Worm (Caenorhabditis elegans) whole organism, young adult: ENCODE data around the gene T28F3.11.

ENCODE experiments used
- B0336.3 ChIP-seq: fragments of 200-800 bp; sonication (Bioruptor generic); IDR thresholded peaks from 2 replicates; pipeline ENCODE4 v1.3.6; 2022; ENCODE audit warnings: missing genetic modification characterization, missing compliant biosample characterization
- C06A6.2 ChIP-seq: fragments of 200-800 bp; sonication (Bioruptor generic); conservative IDR thresholded peaks from 2 replicates; pipeline ENCODE4 v1.3.6; 2022; ENCODE audit warnings: missing genetic modification characterization, missing compliant biosample characterization
- F33H1.4 ChIP-seq: fragments of 200-800 bp; sonication (Bioruptor generic); IDR thresholded peaks from 2 replicates; pipeline ENCODE4 v1.3.6; 2022; ENCODE audit warnings: missing genetic modification reagents, missing genetic modification characterization, missing compliant biosample characterization
- F39B2.1 ChIP-seq: fragments of 200-800 bp; sonication (Bioruptor generic); IDR thresholded peaks from 2 replicates; pipeline ENCODE4 v1.3.6; 2022; ENCODE audit warnings: missing genetic modification reagents, missing genetic modification characterization, missing compliant biosample characterization
- F52B5.7 ChIP-seq: sonication (generic microtip); optimal IDR thresholded peaks from 2 replicates; lab custom pipeline; 2016; ENCODE audit warnings: mild to moderate bottlenecking, missing genetic modification characterization, missing compliant biosample characterization
- F55B11.4 ChIP-seq: sonication (generic microtip); optimal IDR thresholded peaks from 2 replicates; lab custom pipeline; 2016; ENCODE audit warnings: missing compliant biosample characterization, missing genetic modification characterization, borderline replicate concordance; ENCODE audit not compliant: insufficient read depth
- T26A5.8 ChIP-seq: sonication (generic microtip); optimal IDR thresholded peaks from 2 replicates; lab custom pipeline; 2016; ENCODE audit warnings: missing genetic modification characterization, missing compliant biosample characterization
- Y67H2A.10 ChIP-seq: fragments of 200-800 bp; sonication (Bioruptor generic); conservative IDR thresholded peaks from 2 replicates; pipeline ENCODE4 v1.3.6; 2022; ENCODE audit warnings: missing genetic modification reagents, missing genetic modification characterization, missing compliant biosample characterization
- ZK185.1 ChIP-seq: sonication (generic microtip); optimal IDR thresholded peaks from 2 replicates; lab custom pipeline; 2016; ENCODE audit warnings: mild to moderate bottlenecking, missing genetic modification characterization, missing compliant biosample characterization; ENCODE audit not compliant: poor library complexity, severe bottlenecking
- akir-1 ChIP-seq: fragments of 200-800 bp; sonication (Bioruptor generic); optimal IDR thresholded peaks from 2 replicates; lab custom pipeline; 2018; ENCODE audit warnings: mild to moderate bottlenecking, missing genetic modification characterization, moderate library complexity, missing compliant biosample characterization
- aptf-3 ChIP-seq: fragments of 200-800 bp; sonication (Bioruptor generic); IDR thresholded peaks from 2 replicates; pipeline ENCODE4 v1.3.6; 2022; ENCODE audit warnings: missing genetic modification characterization, missing compliant biosample characterization
- ccch-3 ChIP-seq: fragments of 200-800 bp; sonication (Bioruptor generic); optimal IDR thresholded peaks from 2 replicates; lab custom pipeline; 2018; ENCODE audit warnings: mild to moderate bottlenecking, missing genetic modification characterization, missing compliant biosample characterization
- cebp-2 ChIP-seq: fragments of 200-800 bp; sonication (Bioruptor generic); IDR thresholded peaks from 2 replicates; pipeline ENCODE4 v1.3.6; 2022; ENCODE audit warnings: missing genetic modification characterization, missing compliant biosample characterization
- ceh-27 ChIP-seq: fragments of 200-800 bp; sonication (Bioruptor generic); optimal IDR thresholded peaks from 2 replicates; lab custom pipeline; 2018; ENCODE audit warnings: mild to moderate bottlenecking, missing genetic modification characterization, moderate library complexity, missing compliant biosample characterization
- ceh-91 ChIP-seq: fragments of 200-800 bp; sonication (Bioruptor generic); IDR thresholded peaks from 2 replicates; pipeline ENCODE4 v1.3.6; 2022; ENCODE audit warnings: missing genetic modification reagents, missing genetic modification characterization, missing compliant biosample characterization
- die-1 ChIP-seq: sonication (generic microtip); optimal IDR thresholded peaks from 2 replicates; lab custom pipeline; 2016; ENCODE audit warnings: missing genotype, mild to moderate bottlenecking, missing genetic modification characterization, missing compliant biosample characterization
- dox-1 ChIP-seq: fragments of 200-800 bp; sonication (Bioruptor generic); IDR thresholded peaks from 2 replicates; pipeline ENCODE4 v1.3.6; 2022; ENCODE audit warnings: missing genetic modification reagents, missing genetic modification characterization, missing compliant biosample characterization
- egl-18 ChIP-seq: fragments of 200-800 bp; sonication (Bioruptor generic); IDR thresholded peaks from 2 replicates; pipeline ENCODE4 v1.3.6; 2022; ENCODE audit warnings: missing genetic modification reagents, missing genetic modification characterization, missing compliant biosample characterization
- egl-44 ChIP-seq: fragments of 200-800 bp; sonication (Bioruptor generic); IDR thresholded peaks from 2 replicates; pipeline ENCODE4 v1.3.6; 2022; ENCODE audit warnings: missing genetic modification reagents, missing genetic modification characterization, missing compliant biosample characterization
- ekl-4 ChIP-seq: fragments of 200-800 bp; sonication (Bioruptor generic); IDR thresholded peaks from 2 replicates; pipeline ENCODE4 v1.3.6; 2022; ENCODE audit warnings: missing genetic modification reagents, missing genetic modification characterization, missing compliant biosample characterization
- fkh-3 ChIP-seq: sonication (generic microtip); optimal IDR thresholded peaks from 2 replicates; lab custom pipeline; 2016; ENCODE audit warnings: mild to moderate bottlenecking, missing genetic modification characterization, missing compliant biosample characterization
- hlh-26 ChIP-seq: fragments of 200-800 bp; sonication (Bioruptor generic); conservative IDR thresholded peaks from 2 replicates; pipeline ENCODE4 v1.3.6; 2022; ENCODE audit warnings: missing genetic modification reagents, missing genetic modification characterization, missing compliant biosample characterization
- hmg-1.2 ChIP-seq: fragments of 200-800 bp; sonication (Bioruptor generic); IDR thresholded peaks from 2 replicates; pipeline ENCODE4 v1.3.6; 2022; ENCODE audit warnings: missing genetic modification reagents, missing genetic modification characterization, missing compliant biosample characterization
- let-526 ChIP-seq: fragments of 200-800 bp; sonication (Bioruptor generic); IDR thresholded peaks from 2 replicates; pipeline ENCODE4 v1.3.6; 2022; ENCODE audit warnings: missing genetic modification reagents, missing genetic modification characterization, missing compliant biosample characterization
- let-607 ChIP-seq, 2 experiments: fragments of 200-800 bp in 1 of 2; sonication (Bioruptor generic) in 1 of 2; sonication (generic microtip) in 1 of 2; optimal IDR thresholded peaks; 2 replicates each; lab custom pipeline; 2016 to 2018; ENCODE audit warnings: mild to moderate bottlenecking in 2 of 2, missing compliant biosample characterization in 2 of 2, missing genetic modification characterization in 2 of 2, moderate library complexity in 2 of 2, missing genotype in 1 of 2
- lin-35 ChIP-seq, 3 experiments: fragments of 150-350 bp in 2 of 3; sonication (generic microtip) in 1 of 3; optimal IDR thresholded peaks; 2 replicates each; lab custom pipeline; 2014 to 2018; ENCODE audit warnings: missing biosample characterization in 3 of 3, missing genetic modification characterization in 3 of 3, missing genetic modification reagents in 3 of 3
- lin-40 ChIP-seq: sonication (generic microtip); optimal IDR thresholded peaks from 2 replicates; lab custom pipeline; 2016; ENCODE audit warnings: missing genetic modification characterization, mild to moderate bottlenecking, missing compliant biosample characterization, missing genotype, missing genetic modification reagents
- lsl-1 ChIP-seq: fragments of 200-800 bp; sonication (Bioruptor generic); optimal IDR thresholded peaks from 2 replicates; lab custom pipeline; 2018; ENCODE audit warnings: mild to moderate bottlenecking, missing genetic modification characterization, moderate library complexity, missing compliant biosample characterization
- lsy-27 ChIP-seq: sonication (generic microtip); optimal IDR thresholded peaks from 2 replicates; lab custom pipeline; 2017; ENCODE audit warnings: missing genetic modification characterization, mild to moderate bottlenecking, missing compliant biosample characterization, antibody characterized with exemption, missing genotype, borderline replicate concordance; ENCODE audit not compliant: insufficient read depth
- madf-10 ChIP-seq: sonication (generic microtip); optimal IDR thresholded peaks from 2 replicates; lab custom pipeline; 2016; ENCODE audit warnings: mild to moderate bottlenecking, missing genetic modification characterization, missing compliant biosample characterization
- madf-3 ChIP-seq: fragments of 200-800 bp; sonication (Bioruptor generic); IDR thresholded peaks from 2 replicates; pipeline ENCODE4 v1.3.6; 2022; ENCODE audit warnings: missing genetic modification reagents, missing genetic modification characterization, missing compliant biosample characterization
- mxl-1 ChIP-seq: sonication (generic microtip); optimal IDR thresholded peaks from 2 replicates; lab custom pipeline; 2016; ENCODE audit warnings: missing genetic modification characterization, missing compliant biosample characterization
- nfya-2 ChIP-seq: fragments of 200-800 bp; sonication (Bioruptor generic); IDR thresholded peaks from 2 replicates; pipeline ENCODE4 v1.3.6; 2022; ENCODE audit warnings: missing genetic modification reagents, missing genetic modification characterization, missing compliant biosample characterization
- nfyb-1 ChIP-seq: fragments of 200-800 bp; sonication (Bioruptor generic); IDR thresholded peaks from 2 replicates; pipeline ENCODE4 v1.3.6; 2022; ENCODE audit warnings: missing genetic modification reagents, missing genetic modification characterization, missing compliant biosample characterization
- nhr-80 ChIP-seq: sonication (generic microtip); optimal IDR thresholded peaks from 2 replicates; lab custom pipeline; 2016; ENCODE audit warnings: missing genetic modification characterization, missing compliant biosample characterization
- nhr-90 ChIP-seq: sonication (generic microtip); optimal IDR thresholded peaks from 2 replicates; lab custom pipeline; 2016; ENCODE audit warnings: missing genotype, mild to moderate bottlenecking, missing genetic modification characterization, missing compliant biosample characterization
- pbrm-1 ChIP-seq: fragments of 200-800 bp; sonication (Bioruptor generic); IDR thresholded peaks from 2 replicates; pipeline ENCODE4 v1.3.6; 2022; ENCODE audit warnings: missing genetic modification reagents, missing genetic modification characterization, missing compliant biosample characterization
- snpc-1.3 ChIP-seq: sonication (generic microtip); optimal IDR thresholded peaks from 2 replicates; lab custom pipeline; 2017; ENCODE audit warnings: missing genetic modification characterization, mild to moderate bottlenecking, missing compliant biosample characterization, antibody characterized with exemption, moderate library complexity, missing genotype, missing genetic modification reagents; ENCODE audit not compliant: insufficient read depth
- snpc-3.4 ChIP-seq: sonication (generic microtip); optimal IDR thresholded peaks from 2 replicates; lab custom pipeline; 2017; ENCODE audit warnings: missing genetic modification characterization, mild to moderate bottlenecking, missing compliant biosample characterization, antibody characterized with exemption, moderate library complexity, missing genotype, missing genetic modification reagents
- sptf-2 ChIP-seq: fragments of 200-800 bp; sonication (Bioruptor generic); optimal IDR thresholded peaks from 2 replicates; lab custom pipeline; 2018; ENCODE audit warnings: mild to moderate bottlenecking, missing genetic modification characterization, missing compliant biosample characterization
- tlf-1 ChIP-seq: fragments of 200-800 bp; sonication (Bioruptor generic); optimal IDR thresholded peaks from 2 replicates; lab custom pipeline; 2018; ENCODE audit warnings: mild to moderate bottlenecking, missing genetic modification characterization, missing compliant biosample characterization
- unc-62 ChIP-seq: fragments of 150-350 bp; optimal IDR thresholded peaks from 2 replicates; lab custom pipeline; 2014; ENCODE audit warnings: missing biosample characterization, missing genetic modification reagents, missing genetic modification characterization
- xnd-1 ChIP-seq: sonication (generic microtip); optimal IDR thresholded peaks from 2 replicates; lab custom pipeline; 2016; ENCODE audit warnings: missing genotype, missing genetic modification reagents, missing genetic modification characterization, missing compliant biosample characterization
- zfh-2 ChIP-seq: fragments of 200-800 bp; sonication (Bioruptor generic); conservative IDR thresholded peaks from 2 replicates; pipeline ENCODE4 v1.3.6; 2022; ENCODE audit warnings: missing genetic modification reagents, missing genetic modification characterization, missing compliant biosample characterization
- zim-3 ChIP-seq: sonication (generic microtip); optimal IDR thresholded peaks from 2 replicates; lab custom pipeline; 2017; ENCODE audit warnings: mild to moderate bottlenecking, missing genetic modification characterization, moderate library complexity, missing compliant biosample characterization
- ztf-22 ChIP-seq: fragments of 200-800 bp; sonication (Bioruptor generic); optimal IDR thresholded peaks from 2 replicates; lab custom pipeline; 2018; ENCODE audit warnings: mild to moderate bottlenecking, missing genetic modification characterization, moderate library complexity, missing compliant biosample characterization
- ztf-25 ChIP-seq: fragments of 200-800 bp; sonication (Bioruptor generic); IDR thresholded peaks from 2 replicates; pipeline ENCODE4 v1.3.6; 2022; ENCODE audit warnings: missing genetic modification reagents, missing genetic modification characterization, missing compliant biosample characterization
- ztf-26 ChIP-seq: sonication (generic microtip); optimal IDR thresholded peaks from 2 replicates; lab custom pipeline; 2017; ENCODE audit warnings: missing genetic modification characterization, missing compliant biosample characterization

T28F3.11 gene

DNA sequence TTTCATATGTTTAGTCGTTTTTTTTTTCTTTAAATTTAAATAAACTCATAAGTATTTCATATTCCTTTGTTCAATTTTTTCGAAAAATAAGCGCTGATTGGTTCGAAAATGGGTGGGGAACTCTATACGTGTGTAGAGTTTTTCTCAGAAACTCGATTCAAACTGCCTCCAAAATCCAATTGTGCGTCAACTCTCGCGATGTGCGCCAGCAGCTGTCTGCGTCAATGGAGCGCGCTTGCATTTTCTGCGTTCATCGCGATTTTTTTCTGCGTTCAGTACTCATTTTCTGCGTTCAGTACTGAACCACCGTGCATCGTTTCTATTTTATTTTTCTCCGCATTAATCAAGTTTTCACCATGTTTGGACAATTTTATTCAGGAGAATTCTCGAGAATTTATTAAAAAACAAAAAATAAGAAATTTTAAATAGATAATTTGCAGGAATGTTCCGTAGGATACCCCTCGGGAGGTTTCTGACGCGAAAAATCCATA, 41.7 kb downstream of the T28F3.11 start, which contains the start of gene eelo-2 (continued):
- peak; percentile 15 for TF ChIP-seq lsy-27 (tag; lab: Kevin White, UChicago)
- TF ChIP-seq ceh-27 (GFP tag; lab: Kevin White, UChicago) = peak; percentile 97
- peak; percentile 78 for TF ChIP-seq akir-1 (GFP tag; lab: Kevin White, UChicago)
- peak; percentile 97 for TF ChIP-seq ekl-4 (GFP tag; lab: Robert Waterston, UW)
- peak; percentile 81 to 89 for TF ChIP-seq let-607 (tag; optimal IDR thresholded peaks at IDR 0.05; lab: Kevin White, UChicago)
- TF ChIP-seq F52B5.7 (tag; lab: Kevin White, UChicago) = peak; percentile 79
- peak; percentile 96 for TF ChIP-seq zfh-2 (GFP tag; lab: Robert Waterston, UW)
- peak; percentile 89 for TF ChIP-seq nhr-80 (tag; lab: Kevin White, UChicago)
- TF ChIP-seq aptf-3 = no peak
- peak; percentile 99 for TF ChIP-seq pbrm-1 (GFP tag; lab: Robert Waterston, UW)
- TF ChIP-seq Y67H2A.10 (GFP tag; lab: Robert Waterston, UW) = 0 out of 2 replicates have a peak, but pooled peaks have one; percentile 48
- no peak for TF ChIP-seq sptf-2
- TF ChIP-seq hmg-1.2 (GFP tag; lab: Robert Waterston, UW) = peak; percentile 83
- peak; percentile 98 for TF ChIP-seq madf-3
- peak; percentile 57 for TF ChIP-seq nhr-90 (tag; lab: Kevin White, UChicago)
- no peak for TF ChIP-seq hlh-26 (GFP tag; lab: Robert Waterston, UW)
- TF ChIP-seq F33H1.4 (GFP tag; lab: Robert Waterston, UW) = peak; percentile 80
- TF ChIP-seq dox-1 (GFP tag; lab: Robert Waterston, UW) = peak; percentile 99
- TF ChIP-seq let-526 (GFP tag; lab: Robert Waterston, UW) = peak; percentile 95
- TF ChIP-seq mxl-1 (tag; lab: Kevin White, UChicago) = no peak
- peak; percentile 91 for TF ChIP-seq ceh-91 (GFP tag; lab: Robert Waterston, UW)
- peak; percentile 96 for TF ChIP-seq ZK185.1 (tag; lab: Kevin White, UChicago)
- TF ChIP-seq T26A5.8 (tag; lab: Kevin White, UChicago) = no peak
- peak; percentile 96 for TF ChIP-seq C06A6.2 (GFP tag; lab: Robert Waterston, UW)
- TF ChIP-seq egl-18 (GFP tag; lab: Robert Waterston, UW) = peak; percentile 95
- no peak for TF ChIP-seq fkh-3 (tag; lab: Kevin White, UChicago)
- peak; percentile 83 for TF ChIP-seq snpc-3.4 (tag; lab: Kevin White, UChicago)
- no peak for TF ChIP-seq ztf-25 (GFP tag; lab: Robert Waterston, UW)
- peak; percentile 85 for TF ChIP-seq ztf-22 (GFP tag; lab: Kevin White, UChicago)
- peak; percentile 98 for TF ChIP-seq nfyb-1 (GFP tag; lab: Robert Waterston, UW)
- TF ChIP-seq lsl-1 (GFP tag; lab: Kevin White, UChicago) = peak; percentile 82
- peak; percentile 93 for TF ChIP-seq snpc-1.3 (tag; lab: Kevin White, UChicago)
- TF ChIP-seq egl-44 (GFP tag; lab: Robert Waterston, UW) = peak; percentile 88
- peak; percentile 99 for TF ChIP-seq B0336.3 (GFP tag; lab: Robert Waterston, UW)
- TF ChIP-seq nfya-2 = no peak
- 0 out of 2 replicates have a peak, but pooled peaks have one; percentile 51 for TF ChIP-seq cebp-2 (GFP tag; lab: Robert Waterston, UW)
- TF ChIP-seq lin-40 (tag; lab: Kevin White, UChicago) = peak; percentile 98
- TF ChIP-seq unc-62 (GFP tag; lab: Kevin White, UChicago) = peak; percentile 60
- peak; percentile 96 for TF ChIP-seq ztf-26 (tag; lab: Kevin White, UChicago)
- TF ChIP-seq ccch-3 (GFP tag; lab: Kevin White, UChicago) = peak; percentile 51
- peak; percentile 86 for TF ChIP-seq F39B2.1 (GFP tag; lab: Robert Waterston, UW)
- TF ChIP-seq tlf-1 = peak; percentile 98
- no peak for TF ChIP-seq F55B11.4 (tag; lab: Kevin White, UChicago)
- TF ChIP-seq madf-10 (tag; lab: Kevin White, UChicago) = peak; percentile 92
- TF ChIP-seq zim-3 (tag; lab: Kevin White, UChicago) = peak; percentile 85
- peak; percentile 65 for TF ChIP-seq xnd-1 (tag; lab: Kevin White, UChicago)
- peak; percentile 90 to 99 (median 95) for TF ChIP-seq lin-35 (GFP tag; optimal IDR thresholded peaks at IDR 0.05; lab: Kevin White, UChicago)
- TF ChIP-seq die-1 (tag; lab: Kevin White, UChicago) = no peak
